Worm (Caenorhabditis elegans) whole organism, L2 larva: Measurements from ENCODE around the gene C09E9.1.
A peak's percentile ranks its signal among the peaks of the same experiment; 100 is the strongest.

Source experiments
- alr-1 ChIP-seq: fragments of 150-350 bp; optimal IDR thresholded peaks from 2 replicates; lab custom pipeline; 2014; ENCODE audit warnings: missing biosample characterization, missing genetic modification characterization
- aly-2 ChIP-seq: fragments of 150-350 bp; optimal IDR thresholded peaks from 2 replicates; lab custom pipeline; 2014; ENCODE audit warnings: missing biosample characterization, missing genetic modification characterization
- fos-1 ChIP-seq: fragments of 150-350 bp; optimal IDR thresholded peaks from 2 replicates; lab custom pipeline; 2014; ENCODE audit warnings: missing biosample characterization, missing genetic modification characterization
- lsy-2 ChIP-seq, 2 experiments: fragments of 150-350 bp in 1 of 2; sonication (generic microtip) in 1 of 2; optimal IDR thresholded peaks; 2 replicates each; lab custom pipeline; 2014 to 2017; ENCODE audit warnings: missing biosample characterization in 2 of 2, missing genetic modification characterization in 2 of 2
- mdl-1 ChIP-seq, 2 experiments: fragments of 150-350 bp in 1 of 2; sonication (generic microtip) in 1 of 2; optimal IDR thresholded peaks; 2 replicates each; lab custom pipeline; 2017; ENCODE audit warnings: missing biosample characterization in 2 of 2, missing genetic modification characterization in 2 of 2
- peb-1 ChIP-seq: fragments of 150-350 bp; optimal IDR thresholded peaks from 2 replicates; lab custom pipeline; 2014; ENCODE audit warnings: missing biosample characterization, missing genetic modification characterization
- sem-4 ChIP-seq: fragments of 150-350 bp; optimal IDR thresholded peaks from 2 replicates; lab custom pipeline; 2014; ENCODE audit warnings: missing biosample characterization, missing genetic modification reagents, missing genetic modification characterization
- skn-1 ChIP-seq: sonication (generic microtip); optimal IDR thresholded peaks from 2 replicates; lab custom pipeline; 2017; ENCODE audit warnings: missing biosample characterization, missing genetic modification characterization
- unc-62 ChIP-seq: fragments of 150-350 bp; optimal IDR thresholded peaks from 2 replicates; lab custom pipeline; 2014; ENCODE audit warnings: missing biosample characterization, missing genetic modification reagents, missing genetic modification characterization

- TF ChIP-seq alr-1 (no peak), sem-4 (no peak), lsy-2 (tag; optimal IDR thresholded peaks at IDR 0.05; lab: Kevin White, UChicago) (no peak), peb-1 (tag; lab: Kevin White, UChicago) (no peak), unc-62 (no peak), fos-1 (tag; lab: Kevin White, UChicago) (peak; percentile 67), aly-2 (tag; lab: Kevin White, UChicago) (no peak), skn-1 (no peak), mdl-1 (tag; optimal IDR thresholded peaks at IDR 0.05; lab: Kevin White, UChicago) (no peak)
Measured at ce11 chrIV:1256723-1257122, 17.9 kb upstream of the C09E9.1 start, which contains the start of gene clec-168.
